Worm (Caenorhabditis elegans) whole organism, dauer: Measurements from ENCODE around the gene mfsd-13.2.

ENCODE experiments used
- unc-62 ChIP-seq: sonication (generic microtip); optimal IDR thresholded peaks from 2 replicates; lab custom pipeline; 2017; ENCODE audit warnings: missing biosample characterization, missing genetic modification reagents, missing genetic modification characterization

Gene mfsd-13.2

ce11 chrII:7131871-7132693, 33.6 kb downstream of the mfsd-13.2 start, which contains the start of the genes T07F8.4 and gld-3:
Gene T07F8.4 (minus strand): TSS chrII:7132032.
Gene gld-3 (plus strand): TSS chrII:7132643.
- no peak for TF ChIP-seq unc-62

- no peak for TF ChIP-seq unc-62
Measured at ce11 chrII:7126457-7126856, 39.2 kb downstream of the mfsd-13.2 start, which contains the start of gene F10E7.1. Gene F10E7.1 (plus strand): TSS chrII:7126757.

ce11 chrII:7122661-7123418, 42.8 kb downstream of the mfsd-13.2 start, which contains the start of gene F10E7.11:
Gene F10E7.11 (minus strand): TSS chrII:7122892.
- no peak for TF ChIP-seq unc-62

ce11 chrII:7121762-7122292, 43.8 kb downstream of the mfsd-13.2 start, which contains the start of gene F10E7.2:
Gene F10E7.2 (plus strand): TSS chrII:7122242.
- TF ChIP-seq unc-62, result no peak

ce11 chrII:7119525-7119924, 46.1 kb downstream of the mfsd-13.2 start:
- TF ChIP-seq unc-62, result no peak

- TF ChIP-seq unc-62, result no peak
Measured at ce11 chrII:7116350-7116749, 49.3 kb downstream of the mfsd-13.2 start, which contains the start of gene spon-1. Gene spon-1 (plus strand): TSS chrII:7116557.

ce11 chrII:7115638-7116037, 50.0 kb downstream of the mfsd-13.2 start, which contains the start of gene cutl-5:
Gene cutl-5 (minus strand): TSS chrII:7115906.
- TF ChIP-seq unc-62, result no peak

ce11 chrII:7112780-7113179, 52.9 kb downstream of the mfsd-13.2 start, which contains the start of gene F10E7.6:
Gene F10E7.6 (plus strand): TSS chrII:7113080.
- no peak for TF ChIP-seq unc-62
